Fruit fly (Drosophila melanogaster) whole organism, embryonic: ENCODE results near the gene CG5969.

Source experiments
- Abd-B ChIP-seq: fragments of 200-800 bp; sonication (Bioruptor generic); optimal IDR thresholded peaks from 2 replicates; lab custom pipeline; 2018; ENCODE audit warnings: missing biosample characterization, mild to moderate bottlenecking, missing genetic modification characterization, moderate library complexity
- BtbVII ChIP-seq: fragments of 200-800 bp; sonication (Bioruptor generic); optimal IDR thresholded peaks from 3 replicates; lab custom pipeline; 2017; ENCODE audit warnings: missing biosample characterization, mild to moderate bottlenecking, missing genetic modification characterization
- Bteb2 ChIP-seq: fragments of 200-800 bp; sonication (Bioruptor generic); optimal IDR thresholded peaks from 2 replicates; lab custom pipeline; 2016; ENCODE audit warnings: missing biosample characterization, missing genetic modification characterization
- CG12155 ChIP-seq: fragments of 200-800 bp; sonication (Bioruptor generic); optimal IDR thresholded peaks from 3 replicates; lab custom pipeline; 2016; ENCODE audit warnings: missing biosample characterization, missing genetic modification characterization
- CG13287 ChIP-seq: fragments of 200-800 bp; sonication (Bioruptor generic); IDR thresholded peaks from 2 replicates; pipeline ENCODE4 v1.3.6; 2022; ENCODE audit warnings: missing biosample characterization, missing genetic modification characterization; ENCODE audit not compliant: partially characterized antibody
- CG1603 ChIP-seq: fragments of 200-800 bp; sonication (Bioruptor generic); optimal IDR thresholded peaks from 2 replicates; lab custom pipeline; 2019; ENCODE audit warnings: missing biosample characterization, mild to moderate bottlenecking, missing genetic modification characterization, moderate library complexity
- CG17328 ChIP-seq: fragments of 200-800 bp; sonication (Bioruptor generic); IDR thresholded peaks from 2 replicates; pipeline ENCODE4 v1.3.6; 2022; ENCODE audit warnings: missing biosample characterization, missing genetic modification characterization
- CG17385 ChIP-seq: fragments of 200-800 bp; sonication (Bioruptor generic); optimal IDR thresholded peaks from 3 replicates; lab custom pipeline; 2018; ENCODE audit warnings: missing biosample characterization, mild to moderate bottlenecking, missing genetic modification characterization
- CG17568 ChIP-seq: fragments of 200-800 bp; sonication (Bioruptor generic); optimal IDR thresholded peaks from 2 replicates; lab custom pipeline; 2018; ENCODE audit warnings: missing biosample characterization, mild to moderate bottlenecking, missing genetic modification characterization, moderate library complexity
- CG18476 ChIP-seq: fragments of 200-800 bp; sonication (Bioruptor generic); optimal IDR thresholded peaks from 2 replicates; lab custom pipeline; 2016; ENCODE audit warnings: missing biosample characterization, mild to moderate bottlenecking, missing genetic modification characterization
- CG31441 ChIP-seq: fragments of 200-800 bp; sonication (Bioruptor generic); IDR thresholded peaks from 2 replicates; pipeline ENCODE4 v1.3.6; 2022; ENCODE audit warnings: missing biosample characterization, missing genetic modification characterization
- CG33557 ChIP-seq: fragments of 200-800 bp; sonication (Bioruptor generic); optimal IDR thresholded peaks from 2 replicates; lab custom pipeline; 2019; ENCODE audit warnings: missing biosample characterization, mild to moderate bottlenecking, missing genetic modification characterization, moderate library complexity
- CG4820 ChIP-seq: fragments of 200-800 bp; sonication (Bioruptor generic); optimal IDR thresholded peaks from 3 replicates; lab custom pipeline; 2016; ENCODE audit warnings: missing biosample characterization, missing genetic modification characterization
- CG5180 ChIP-seq: fragments of 200-800 bp; sonication (Bioruptor generic); optimal IDR thresholded peaks from 3 replicates; lab custom pipeline; 2017; ENCODE audit warnings: missing biosample characterization, missing genetic modification characterization, mild to moderate bottlenecking, moderate library complexity, missing genetic modification reagents
- CG6254 ChIP-seq: fragments of 200-800 bp; sonication (Bioruptor generic); optimal IDR thresholded peaks from 3 replicates; lab custom pipeline; 2017; ENCODE audit warnings: mild to moderate bottlenecking, missing biosample characterization, missing genetic modification reagents, missing genetic modification characterization
- CG6272 ChIP-seq: fragments of 200-800 bp; sonication (Bioruptor generic); IDR thresholded peaks from 2 replicates; pipeline ENCODE4 v1.3.6; 2022; ENCODE audit warnings: missing biosample characterization, missing genetic modification characterization
- CG6689 ChIP-seq: fragments of 200-800 bp; sonication (Bioruptor generic); IDR thresholded peaks from 2 replicates; pipeline ENCODE4 v1.3.6; 2022; ENCODE audit warnings: missing biosample characterization, missing genetic modification characterization
- CG6791 ChIP-seq: fragments of 200-800 bp; sonication (Bioruptor generic); IDR thresholded peaks from 3 replicates; pipeline ENCODE4 v1.3.6; 2022; ENCODE audit warnings: missing biosample characterization, missing genetic modification characterization; ENCODE audit not compliant: partially characterized antibody
- CG9727 ChIP-seq: fragments of 200-800 bp; sonication (Bioruptor generic); optimal IDR thresholded peaks from 3 replicates; lab custom pipeline; 2017; ENCODE audit warnings: missing biosample characterization, mild to moderate bottlenecking, missing genetic modification characterization
- CG9797 ChIP-seq: fragments of 200-800 bp; sonication (Bioruptor generic); optimal IDR thresholded peaks from 3 replicates; lab custom pipeline; 2018; ENCODE audit warnings: missing biosample characterization, mild to moderate bottlenecking, missing genetic modification characterization
- CG9876 ChIP-seq: fragments of 200-800 bp; sonication (Bioruptor generic); optimal IDR thresholded peaks from 2 replicates; lab custom pipeline; 2016; ENCODE audit warnings: missing biosample characterization, missing genetic modification characterization
- Camta ChIP-seq: fragments of 200-800 bp; sonication (Bioruptor generic); optimal IDR thresholded peaks from 2 replicates; lab custom pipeline; 2016; ENCODE audit warnings: missing biosample characterization, missing genetic modification characterization
- Doc2 ChIP-seq: fragments of 200-800 bp; sonication (Bioruptor generic); IDR thresholded peaks from 2 replicates; pipeline ENCODE4 v1.3.6; 2022; ENCODE audit warnings: missing biosample characterization, missing genetic modification characterization
- Doc3 ChIP-seq: fragments of 200-800 bp; sonication (Bioruptor generic); IDR thresholded peaks from 3 replicates; pipeline ENCODE4 v1.3.6; 2022; ENCODE audit warnings: missing biosample characterization, missing genetic modification characterization; ENCODE audit not compliant: partially characterized antibody
- E2f2 ChIP-seq: fragments of 200-800 bp; sonication (Bioruptor generic); IDR thresholded peaks from 2 replicates; pipeline ENCODE4 v1.3.6; 2022; ENCODE audit warnings: missing biosample characterization, missing genetic modification characterization
- Elba2 ChIP-seq: fragments of 200-800 bp; sonication (Bioruptor generic); optimal IDR thresholded peaks from 3 replicates; lab custom pipeline; 2016; ENCODE audit warnings: missing biosample characterization, missing genetic modification characterization
- Fer3 ChIP-seq: fragments of 200-800 bp; sonication (Bioruptor generic); optimal IDR thresholded peaks from 2 replicates; lab custom pipeline; 2018; ENCODE audit warnings: missing biosample characterization, mild to moderate bottlenecking, missing genetic modification characterization, moderate library complexity
- Gug ChIP-seq: fragments of 200-800 bp; sonication (Bioruptor generic); IDR thresholded peaks from 4 replicates; pipeline ENCODE4 v1.3.6; 2022; ENCODE audit warnings: missing biosample characterization, missing genetic modification characterization
- HLH4C ChIP-seq: fragments of 200-800 bp; sonication (Bioruptor generic); IDR thresholded peaks from 3 replicates; pipeline ENCODE4 v1.3.6; 2022; ENCODE audit warnings: missing biosample characterization, missing genetic modification characterization; ENCODE audit not compliant: partially characterized antibody
- Hr3 ChIP-seq: fragments of 200-800 bp; sonication (Bioruptor generic); optimal IDR thresholded peaks from 3 replicates; lab custom pipeline; 2016; ENCODE audit warnings: missing biosample characterization, missing genetic modification characterization
- Jarid2 ChIP-seq: fragments of 200-800 bp; sonication (Bioruptor generic); optimal IDR thresholded peaks from 3 replicates; lab custom pipeline; 2017; ENCODE audit warnings: mild to moderate bottlenecking, missing biosample characterization, missing genetic modification reagents, missing genetic modification characterization
- Mad ChIP-seq: fragments of 200-800 bp; sonication (Bioruptor generic); optimal IDR thresholded peaks from 2 replicates; lab custom pipeline; 2016; ENCODE audit warnings: missing biosample characterization, missing genetic modification characterization
- Med ChIP-seq: fragments of 200-800 bp; sonication (Bioruptor generic); peaks from one replicate; lab custom pipeline; 2016; ENCODE audit warnings: missing biosample characterization, missing genetic modification characterization, mild to moderate bottlenecking, inconsistent platforms, moderate library complexity
- Mrtf ChIP-seq: fragments of 200-800 bp; sonication (Bioruptor generic); IDR thresholded peaks from 3 replicates; pipeline ENCODE4 v1.3.6; 2022; ENCODE audit warnings: missing biosample characterization, missing genetic modification characterization
- Nf-YC ChIP-seq: fragments of 200-800 bp; optimal IDR thresholded peaks from 3 replicates; lab custom pipeline; 2019; ENCODE audit warnings: missing biosample characterization, mild to moderate bottlenecking, missing genetic modification characterization, moderate library complexity
- Sry-δ ChIP-seq: fragments of 200-800 bp; sonication (Bioruptor generic); optimal IDR thresholded peaks from 2 replicates; lab custom pipeline; 2016; ENCODE audit warnings: missing biosample characterization, missing genetic modification characterization
- Tbp ChIP-seq: fragments of >200 bp; optimal IDR thresholded peaks from 2 replicates; lab custom pipeline; 2018; ENCODE audit warnings: missing biosample characterization, missing genetic modification characterization
- cad ChIP-seq: fragments of >200 bp; optimal IDR thresholded peaks from 2 replicates; lab custom pipeline; 2017; ENCODE audit warnings: missing biosample characterization, missing genetic modification characterization
- chm ChIP-seq: fragments of 200-800 bp; sonication (Bioruptor generic); IDR thresholded peaks from 2 replicates; pipeline ENCODE4 v1.3.6; 2022; ENCODE audit warnings: missing biosample characterization, missing genetic modification characterization
- en ChIP-seq: fragments of 200-800 bp; sonication (Bioruptor generic); optimal IDR thresholded peaks from 2 replicates; lab custom pipeline; 2016; ENCODE audit warnings: missing biosample characterization, missing genetic modification characterization
- her ChIP-seq: fragments of 200-800 bp; sonication (Bioruptor generic); optimal IDR thresholded peaks from 2 replicates; lab custom pipeline; 2016; ENCODE audit warnings: missing biosample characterization, missing genetic modification characterization
- ind ChIP-seq: fragments of 200-800 bp; sonication (Bioruptor generic); optimal IDR thresholded peaks from 3 replicates; lab custom pipeline; 2016; ENCODE audit warnings: missing biosample characterization, missing genetic modification characterization
- lab ChIP-seq: fragments of 200-800 bp; sonication (Bioruptor generic); optimal IDR thresholded peaks from 3 replicates; lab custom pipeline; 2017; ENCODE audit warnings: missing biosample characterization, missing genetic modification characterization, mild to moderate bottlenecking, moderate library complexity, missing genetic modification reagents
- nerfin-2 ChIP-seq: fragments of 200-800 bp; sonication (Bioruptor generic); IDR thresholded peaks from 2 replicates; pipeline ENCODE4 v1.3.6; 2022; ENCODE audit warnings: missing biosample characterization, missing genetic modification characterization; ENCODE audit not compliant: partially characterized antibody
- psq ChIP-seq: fragments of 200-800 bp; sonication (Bioruptor generic); optimal IDR thresholded peaks from 2 replicates; lab custom pipeline; 2017; ENCODE audit warnings: missing biosample characterization, missing genetic modification characterization
- pzg ChIP-seq: fragments of 200-800 bp; sonication (Bioruptor generic); optimal IDR thresholded peaks from 3 replicates; lab custom pipeline; 2018; ENCODE audit warnings: missing biosample characterization, mild to moderate bottlenecking, missing genetic modification characterization, moderate library complexity
- rib ChIP-seq: fragments of 200-800 bp; sonication (Bioruptor generic); IDR thresholded peaks from 2 replicates; pipeline ENCODE4 v1.3.6; 2022; ENCODE audit warnings: missing biosample characterization, missing genetic modification characterization
- sd ChIP-seq: fragments of 200-800 bp; sonication (Bioruptor generic); optimal IDR thresholded peaks from 3 replicates; lab custom pipeline; 2018; ENCODE audit warnings: missing biosample characterization, mild to moderate bottlenecking, missing genetic modification characterization, moderate library complexity
- slou ChIP-seq: fragments of 200-800 bp; sonication (Bioruptor generic); optimal IDR thresholded peaks from 3 replicates; lab custom pipeline; 2016; ENCODE audit warnings: missing biosample characterization, missing genetic modification characterization
- so ChIP-seq: fragments of 200-800 bp; sonication (Bioruptor generic); IDR thresholded peaks from 3 replicates; pipeline ENCODE4 v1.3.6; 2022; ENCODE audit warnings: missing biosample characterization, missing genetic modification characterization
- zen ChIP-seq: fragments of 200-800 bp; sonication (Bioruptor generic); optimal IDR thresholded peaks from 3 replicates; lab custom pipeline; 2018; ENCODE audit warnings: missing biosample characterization, mild to moderate bottlenecking, missing genetic modification characterization, moderate library complexity

CG5969 gene

dm6 chr3L:20442674-20443313, 30.8 kb upstream of the CG5969 start (continued):
- TF ChIP-seq slou (GFP tag; lab: Kevin White, UChicago): no peak
- TF ChIP-seq CG9727 (GFP tag; lab: Kevin White, UChicago): no peak
- TF ChIP-seq Bteb2 (GFP tag; lab: Kevin White, UChicago): no peak
- no peak for TF ChIP-seq lab (GFP tag; lab: Kevin White, UChicago)
- no peak for TF ChIP-seq Camta
- TF ChIP-seq cad (GFP tag; lab: Kevin White, UChicago): peak; percentile 76
- no peak for TF ChIP-seq CG17385 (GFP tag; lab: Kevin White, UChicago)
- no peak for TF ChIP-seq pzg (GFP tag; lab: Kevin White, UChicago)
- no peak for TF ChIP-seq CG17328 (GFP tag; lab: Robert Waterston, UW)
- no peak for TF ChIP-seq Doc3
- TF ChIP-seq Jarid2: no peak
- peak; percentile 52; the same call in 1 of the 2 replicates for TF ChIP-seq nerfin-2
- no peak for TF ChIP-seq CG33557 (GFP tag; lab: Kevin White, UChicago)
- no peak for TF ChIP-seq CG6272 (GFP tag; lab: Robert Waterston, UW)
- no peak for TF ChIP-seq Doc2
- no peak for TF ChIP-seq Tbp (GFP tag; lab: Kevin White, UChicago)
- TF ChIP-seq Gug: no peak
- no peak for TF ChIP-seq CG9876 (GFP tag; lab: Kevin White, UChicago)
- TF ChIP-seq Mrtf (GFP tag; lab: Robert Waterston, UW): no peak
- no peak for TF ChIP-seq Hr3 (GFP tag; lab: Kevin White, UChicago)
- TF ChIP-seq E2f2 (GFP tag; lab: Robert Waterston, UW): no peak
- TF ChIP-seq Fer3 (tag; lab: Kevin White, UChicago): no peak
- TF ChIP-seq CG5180 (GFP tag; lab: Kevin White, UChicago): no peak
- TF ChIP-seq ind: no peak
- TF ChIP-seq Elba2 (GFP tag; lab: Kevin White, UChicago): no peak
- TF ChIP-seq CG13287 (GFP tag; lab: Robert Waterston, UW): peak; percentile 7; the same call in 1 of the 2 replicates
- TF ChIP-seq CG1603 (tag; lab: Kevin White, UChicago): no peak
- TF ChIP-seq CG9797 (GFP tag; lab: Kevin White, UChicago): no peak
- TF ChIP-seq Sry-δ (GFP tag; lab: Kevin White, UChicago): no peak
- no peak for TF ChIP-seq zen (tag; lab: Kevin White, UChicago)
- no peak for TF ChIP-seq CG12155 (GFP tag; lab: Kevin White, UChicago)
- no peak for TF ChIP-seq BtbVII
- TF ChIP-seq Nf-YC (tag; lab: Kevin White, UChicago): no peak
- TF ChIP-seq psq (GFP tag; lab: Kevin White, UChicago): no peak
- no peak for TF ChIP-seq CG17568 (GFP tag; lab: Kevin White, UChicago)
- TF ChIP-seq so (GFP tag; lab: Robert Waterston, UW): no peak
- TF ChIP-seq en (GFP tag; lab: Kevin White, UChicago): no peak
- TF ChIP-seq CG6254: no peak
- TF ChIP-seq CG4820 (GFP tag; lab: Kevin White, UChicago): no peak
- peak; percentile 12 for TF ChIP-seq sd (tag; lab: Kevin White, UChicago)
- no peak for TF ChIP-seq her (GFP tag; lab: Kevin White, UChicago)
- TF ChIP-seq Mad (GFP tag; lab: Kevin White, UChicago): no peak
- no peak; the same call in 2 of the 3 replicates for TF ChIP-seq HLH4C (GFP tag; lab: Robert Waterston, UW)
- no peak for TF ChIP-seq chm (GFP tag; lab: Robert Waterston, UW)
- TF ChIP-seq Med (GFP tag; lab: Kevin White, UChicago): peak; percentile 28
- TF ChIP-seq CG31441 (GFP tag; lab: Robert Waterston, UW): no peak
- no peak for TF ChIP-seq Abd-B
- no peak for TF ChIP-seq CG6689 (GFP tag; lab: Robert Waterston, UW)
- peak; percentile 24; the same call in 1 of the 3 replicates for TF ChIP-seq CG6791 (GFP tag; lab: Robert Waterston, UW)
- no peak for TF ChIP-seq CG18476
- no peak for TF ChIP-seq rib (GFP tag; lab: Robert Waterston, UW)
